Worm (Caenorhabditis elegans): Measurements from ENCODE around the gene hsp-90.

hsp-90 gene

ce11 chrV:14723020-14723419 lies 38.3 kb downstream of the hsp-90 start, which contains the start of gene R08A2.7:
Gene R08A2.7, plus strand, starts transcription at chrV:14723320.
- no peak for TF ChIP-seq saeg-2 (GFP tag; IDR thresholded peaks at IDR 0.05)
- peak in 1 of 2 experiments; percentile 61 for TF ChIP-seq unc-62 (GFP tag; optimal IDR thresholded peaks at IDR 0.05 in 1 of 2)
- no peak for TF ChIP-seq unc-62 (tag; optimal IDR thresholded peaks at IDR 0.05)
- TF ChIP-seq lin-39 (tag; optimal IDR thresholded peaks at IDR 0.05) = no peak

- TF ChIP-seq nhr-48 (tag; optimal IDR thresholded peaks at IDR 0.05) (peak; percentile 91), F26F4.8 (GFP tag; conservative IDR thresholded peaks at IDR 0.05) (no peak), dmd-6 (GFP tag; IDR thresholded peaks at IDR 0.05) (peak; percentile 51), set-16 (GFP tag; IDR thresholded peaks at IDR 0.05) (no peak), dpl-1 (GFP tag; optimal IDR thresholded peaks at IDR 0.05) (no peak), nhr-28 (tag; optimal IDR thresholded peaks at IDR 0.05) (peak; percentile 59), mxl-3 (GFP tag; optimal IDR thresholded peaks at IDR 0.05) (peak; percentile 3)
Observed at ce11 chrV:14725409-14725808, 40.7 kb downstream of the hsp-90 start.

- TF ChIP-seq F44E2.7 (GFP tag; IDR thresholded peaks at IDR 0.05) (no peak), aha-1 (tag) (peak; percentile 72)
Observed at ce11 chrV:14726596-14726995, 41.9 kb downstream of the hsp-90 start, which contains the start of gene Y50E8A.1. Gene Y50E8A.1, plus strand, starts transcription at chrV:14726896.

ce11 chrV:14728754-14729153 lies 44.0 kb downstream of the hsp-90 start, which contains the start of gene Y50E8A.2:
Gene Y50E8A.2, minus strand, starts transcription at chrV:14728854.
- no peak for TF ChIP-seq lin-13 (GFP tag; optimal IDR thresholded peaks at IDR 0.05)
- TF ChIP-seq spr-1 (tag; optimal IDR thresholded peaks at IDR 0.05) = no peak
- no peak for TF ChIP-seq dmd-9 (GFP tag; IDR thresholded peaks at IDR 0.05)
- TF ChIP-seq egl-27 (tag; optimal IDR thresholded peaks at IDR 0.05) = no peak
- no peak for TF ChIP-seq lin-29 (GFP tag; IDR thresholded peaks at IDR 0.05)
- TF ChIP-seq mdt-29 (GFP tag; IDR thresholded peaks at IDR 0.05) = no peak
- no peak for TF ChIP-seq tag-97 (GFP tag; IDR thresholded peaks at IDR 0.05)
- no peak for TF ChIP-seq daf-12 (tag; optimal IDR thresholded peaks at IDR 0.05)
- no peak for TF ChIP-seq saeg-2 (GFP tag; IDR thresholded peaks at IDR 0.05)
- no peak for TF ChIP-seq snpc-4 (tag; optimal IDR thresholded peaks at IDR 0.05)
- TF ChIP-seq lim-7 (GFP tag; IDR thresholded peaks at IDR 0.05) = no peak
- no peak for TF ChIP-seq hif-1 (tag; optimal IDR thresholded peaks at IDR 0.05)
- TF ChIP-seq nhr-77 (tag; optimal IDR thresholded peaks at IDR 0.05) = no peak
- TF ChIP-seq daf-16 (GFP tag; optimal IDR thresholded peaks at IDR 0.05) = no peak
- TF ChIP-seq daf-16 (tag; optimal IDR thresholded peaks at IDR 0.05) = no peak
- no peak for TF ChIP-seq Y75B8A.6 (GFP tag; IDR thresholded peaks at IDR 0.05)
- TF ChIP-seq egl-43 (GFP tag; IDR thresholded peaks at IDR 0.05) = no peak

- TF ChIP-seq R02D3.7 (tag; optimal IDR thresholded peaks at IDR 0.05) (no peak), nhr-10 (tag; optimal IDR thresholded peaks at IDR 0.05) (no peak), nhr-48 (tag; optimal IDR thresholded peaks at IDR 0.05) (no peak), hmg-1.1 (GFP tag; IDR thresholded peaks at IDR 0.05) (no peak), dmd-6 (GFP tag; IDR thresholded peaks at IDR 0.05) (no peak), T20F7.1 (GFP tag; optimal IDR thresholded peaks at IDR 0.05) (no peak), tra-1 (GFP tag; IDR thresholded peaks at IDR 0.05) (no peak), Y105C5A.15 (GFP tag; IDR thresholded peaks at IDR 0.05) (no peak), Y5F2A.4 (GFP tag; optimal IDR thresholded peaks at IDR 0.05) (no peak), unc-62 (GFP tag; optimal IDR thresholded peaks at IDR 0.05 in 1 of 2) (no peak), unc-62 (tag; optimal IDR thresholded peaks at IDR 0.05) (no peak), tag-97 (GFP tag; IDR thresholded peaks at IDR 0.05) (no peak)
Observed at ce11 chrV:14729343-14729742, 44.6 kb downstream of the hsp-90 start, which contains the start of gene oig-3. Gene oig-3, plus strand, starts transcription at chrV:14729643.

All from whole organism, L4 larva.